Fruit fly (Drosophila melanogaster) S2 (cell line): ENCODE results near the gene CG34238.

Experiments
- CG8478 ChIP-seq: fragments of >200 bp; optimal IDR thresholded peaks from 2 replicates; lab custom pipeline; 2018
- CTCF ChIP-seq, 2 experiments: fragments of >200 bp; optimal IDR thresholded peaks; 2 replicates each; lab custom pipeline; 2018

The CG34238 gene

DNA sequence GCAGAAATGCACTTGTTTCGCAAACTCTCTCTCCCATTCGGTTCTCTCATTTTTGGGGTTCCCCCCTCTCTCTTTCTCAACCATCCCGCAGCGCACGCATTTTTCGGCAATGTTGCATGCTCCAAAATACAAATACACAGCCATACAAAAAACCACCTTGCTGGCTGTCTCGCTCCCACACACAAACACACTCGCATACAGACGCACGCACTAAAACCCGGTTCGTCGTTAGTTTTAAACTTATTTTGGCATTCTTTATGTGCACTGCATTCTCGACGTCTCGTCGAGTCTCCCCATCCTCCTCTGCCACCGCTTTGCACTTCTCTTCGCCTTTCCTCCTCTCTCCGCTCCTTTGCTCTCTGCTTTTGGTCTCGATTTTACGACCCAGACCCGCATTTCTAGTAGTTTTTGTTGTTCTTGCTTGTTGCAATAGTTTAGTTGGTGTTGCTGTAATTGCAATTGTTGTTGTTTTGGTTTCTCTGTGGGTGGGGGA lies 40.3 kb downstream of the CG34238 start:
- TF ChIP-seq CG8478 (lab: Kevin White, UChicago) (no peak), CTCF (optimal IDR thresholded peaks at IDR 0.05; lab: Kevin White, UChicago) (no peak)

dm6 chr3L:10667341-10667740 lies 41.0 kb downstream of the CG34238 start:
- no peak for TF ChIP-seq CG8478 (lab: Kevin White, UChicago)

dm6 chr3L:10669592-10670400 lies 43.5 kb downstream of the CG34238 start:
- TF ChIP-seq CG8478 (lab: Kevin White, UChicago) (no peak), CTCF (optimal IDR thresholded peaks at IDR 0.05; lab: Kevin White, UChicago) (no peak)

DNA sequence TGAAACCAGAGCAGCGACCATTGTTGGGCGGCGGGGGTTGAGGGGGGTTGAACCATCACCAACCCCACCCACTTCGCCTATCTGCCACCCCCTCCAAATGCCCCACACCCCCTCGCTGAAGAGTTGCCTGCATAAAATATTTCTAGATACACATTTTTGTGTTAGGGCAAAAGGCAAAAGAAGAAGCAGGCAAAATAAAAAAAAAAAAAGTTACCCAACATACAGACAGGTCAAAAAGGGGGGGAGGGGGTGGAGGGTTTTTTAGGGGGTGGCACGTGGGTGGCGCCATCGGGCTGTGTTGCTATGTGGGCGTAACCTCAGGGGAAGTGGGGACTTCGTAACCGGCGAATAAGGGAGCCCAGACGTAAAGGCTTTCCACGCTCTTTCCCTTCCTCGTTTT lies 46.2 kb downstream of the CG34238 start:
- no peak for TF ChIP-seq CTCF (optimal IDR thresholded peaks at IDR 0.05; lab: Kevin White, UChicago)
- no peak for TF ChIP-seq CG8478 (lab: Kevin White, UChicago)

dm6 chr3L:10674145-10674547 lies 47.8 kb downstream of the CG34238 start:
- no peak for TF ChIP-seq CG8478 (lab: Kevin White, UChicago)
- TF ChIP-seq CTCF (optimal IDR thresholded peaks at IDR 0.05; lab: Kevin White, UChicago): no peak

DNA sequence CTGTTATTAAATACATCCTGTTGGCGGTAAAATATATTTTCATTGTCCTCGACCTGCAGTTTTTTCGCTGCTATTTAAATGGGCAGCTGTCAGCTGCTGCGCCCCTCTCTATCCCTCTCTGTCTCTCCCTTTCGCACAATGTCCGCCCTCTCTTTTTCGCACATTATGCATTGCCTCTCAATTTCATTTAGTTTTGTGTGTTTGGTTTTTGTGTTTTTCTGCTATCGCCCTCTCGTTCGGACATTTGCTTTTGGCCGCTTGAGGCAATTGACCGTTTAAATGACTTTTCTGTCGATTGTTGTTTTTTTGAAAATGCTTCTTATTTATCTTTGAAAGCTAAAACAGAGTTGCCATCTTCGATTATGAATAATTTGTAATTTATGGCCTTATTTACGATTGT lies 48.6 kb downstream of the CG34238 start:
- TF ChIP-seq CTCF (optimal IDR thresholded peaks at IDR 0.05; lab: Kevin White, UChicago) (no peak), CG8478 (lab: Kevin White, UChicago) (no peak)

- TF ChIP-seq CTCF (optimal IDR thresholded peaks at IDR 0.05; lab: Kevin White, UChicago) (no peak), CG8478 (lab: Kevin White, UChicago) (no peak)
Observed at dm6 chr3L:10675635-10676393, 49.5 kb downstream of the CG34238 start.
